Fruit fly (Drosophila melanogaster): ENCODE measurements around the gene NimA.

DNA sequence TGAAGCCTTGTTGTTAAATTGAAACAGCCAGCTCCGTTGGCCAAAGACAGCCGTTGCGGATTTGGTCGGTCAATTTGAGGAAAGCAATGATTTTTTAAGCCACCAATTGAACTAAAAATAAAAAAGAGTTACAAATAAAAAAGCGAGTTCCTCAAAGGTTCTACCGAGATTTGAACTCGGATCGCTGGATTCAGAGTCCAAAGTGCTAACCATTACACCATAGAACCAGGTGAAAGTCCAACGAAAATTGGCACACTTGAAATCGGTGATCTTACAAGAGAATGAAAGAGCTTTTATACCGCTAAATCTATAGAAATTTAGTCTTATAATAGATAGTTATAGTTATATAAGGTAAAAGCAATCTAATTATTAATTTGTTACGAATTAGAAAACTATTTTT lies 53.1 kb downstream of the NimA start:
- TF ChIP-seq Abd-B (GFP tag; optimal IDR thresholded peaks at IDR 0.05) (no peak), dl (GFP tag; optimal IDR thresholded peaks at IDR 0.05; ENCODE audit: insufficient read depth in 1 of 2, partially characterized antibody in 2 of 2) (no peak), Hr78 (GFP tag; optimal IDR thresholded peaks at IDR 0.05) (no peak)

All from whole organism, wandering third instar larva.